Worm (Caenorhabditis elegans): ENCODE measurements around the gene mob-4.

ce11 chrIII:8217919-8218318 lies 7.0 kb upstream of the mob-4 start, which contains the start of gene C30A5.16:
- TF ChIP-seq dmd-8 (GFP tag; IDR thresholded peaks at IDR 0.05) (no peak), lin-15B (tag; optimal IDR thresholded peaks at IDR 0.05) (no peak), zip-11 (GFP tag; IDR thresholded peaks at IDR 0.05) (no peak), unc-62 (GFP tag; optimal IDR thresholded peaks at IDR 0.05 in 1 of 2) (no peak), unc-62 (tag; optimal IDR thresholded peaks at IDR 0.05) (no peak), mep-1 (tag; optimal IDR thresholded peaks at IDR 0.05) (no peak), mxl-3 (GFP tag; optimal IDR thresholded peaks at IDR 0.05) (no peak), egl-27 (tag; optimal IDR thresholded peaks at IDR 0.05) (no peak), daf-19 (GFP tag; conservative IDR thresholded peaks at IDR 0.05) (no peak), pha-4 (GFP tag; IDR thresholded peaks at IDR 0.05) (no peak), pha-4 (tag; optimal IDR thresholded peaks at IDR 0.05) (no peak), snpc-4 (tag; optimal IDR thresholded peaks at IDR 0.05) (no peak), duxl-1 (tag; optimal IDR thresholded peaks at IDR 0.05; ENCODE audit: poor library complexity) (no peak), mdl-1 (tag; optimal IDR thresholded peaks at IDR 0.05) (no peak)
